Fruit fly (Drosophila melanogaster): ENCODE data around the gene Ets96B.
A peak's percentile ranks its signal among the peaks of the same experiment; 100 is the strongest.

The Ets96B gene

DNA sequence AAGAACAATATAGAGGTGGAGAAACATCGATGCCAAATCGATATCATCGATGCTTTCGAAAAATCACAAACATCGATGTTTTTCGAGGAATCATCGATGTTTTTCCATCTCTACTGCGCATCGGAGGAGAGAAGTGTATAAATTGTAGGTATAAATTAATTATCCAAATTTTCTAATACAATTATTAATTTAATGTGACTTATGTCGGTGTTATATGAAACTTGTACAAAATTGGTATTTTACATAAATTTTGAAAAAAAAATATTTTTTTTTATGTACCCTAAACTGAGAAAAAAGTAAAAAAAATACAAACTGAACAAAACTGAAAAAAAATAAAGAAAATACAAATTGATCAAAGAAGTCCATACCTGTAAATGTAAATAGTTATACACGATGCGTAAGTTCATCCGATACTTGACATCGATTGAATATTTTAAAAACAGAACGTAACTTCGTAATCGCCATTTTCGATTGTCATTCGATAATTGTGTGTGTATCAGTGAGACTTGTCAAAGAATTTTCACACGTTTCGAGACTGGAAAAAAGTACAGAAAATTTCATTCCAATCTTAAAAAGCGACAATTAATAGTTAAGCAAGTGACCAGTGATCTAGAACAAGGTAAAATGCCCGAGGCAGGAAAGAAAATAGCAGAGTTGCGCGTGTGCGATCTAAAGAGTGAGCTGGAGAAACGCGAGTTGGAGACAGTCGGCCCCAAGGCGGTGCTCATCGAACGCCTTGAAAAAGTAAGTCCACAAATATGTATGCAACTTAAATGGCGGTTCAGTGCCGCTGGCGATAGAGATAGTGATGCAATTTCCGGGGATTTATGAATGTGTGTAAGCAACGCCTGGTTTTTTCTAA lies 29.4 kb downstream of the Ets96B start, which contains the start of the genes CG5808 and Saf-B (continued):
- TF ChIP-seq CG13894 (tag; optimal IDR thresholded peaks at IDR 0.05) (no peak), Usf (GFP tag; optimal IDR thresholded peaks at IDR 0.05) (no peak), CG6813 (GFP tag; optimal IDR thresholded peaks at IDR 0.05) (no peak), CG32532 (GFP tag; IDR thresholded peaks at IDR 0.05) (peak; percentile 36), CG15514 (GFP tag; optimal IDR thresholded peaks at IDR 0.05) (peak; percentile 41), Sry-β (GFP tag; optimal IDR thresholded peaks at IDR 0.05) (peak; percentile 10), CG13123 (GFP tag; optimal IDR thresholded peaks at IDR 0.05) (no peak), Spps (tag; optimal IDR thresholded peaks at IDR 0.05) (peak; percentile 8), CG7745 (tag; optimal IDR thresholded peaks at IDR 0.05) (no peak), ac (GFP tag; optimal IDR thresholded peaks at IDR 0.05) (no peak), Dad (GFP tag; optimal IDR thresholded peaks at IDR 0.05) (no peak), psq (GFP tag; optimal IDR thresholded peaks at IDR 0.05) (no peak), CG12236 (GFP tag; optimal IDR thresholded peaks at IDR 0.05) (no peak), Pdp1 (GFP tag; optimal IDR thresholded peaks at IDR 0.05) (no peak), mam (GFP tag; optimal IDR thresholded peaks at IDR 0.05) (no peak), CG6254 (GFP tag; optimal IDR thresholded peaks at IDR 0.05) (no peak), grau (tag; optimal IDR thresholded peaks at IDR 0.05) (no peak), az2 (GFP tag; optimal IDR thresholded peaks at IDR 0.05) (peak; percentile 33), tio (GFP tag; optimal IDR thresholded peaks at IDR 0.05) (no peak), Sin3A (optimal IDR thresholded peaks at IDR 0.05) (no peak), Ets65A (GFP tag) (peak; percentile 93), Mes4 (GFP tag; optimal IDR thresholded peaks at IDR 0.05) (no peak), CG3065 (GFP tag; optimal IDR thresholded peaks at IDR 0.05) (no peak), Atf3 (GFP tag; optimal IDR thresholded peaks at IDR 0.05) (no peak), fd64A (GFP tag; optimal IDR thresholded peaks at IDR 0.05) (no peak), CG2875 (GFP tag; optimal IDR thresholded peaks at IDR 0.05) (no peak), dysf (GFP tag; IDR thresholded peaks at IDR 0.05) (peak; percentile 50; the same call in 2 of the 3 replicates), nau (GFP tag; optimal IDR thresholded peaks at IDR 0.05) (no peak), CG13287 (GFP tag; IDR thresholded peaks at IDR 0.05; ENCODE audit: partially characterized antibody) (peak; percentile 76), inv (GFP tag; IDR thresholded peaks at IDR 0.05; ENCODE audit: partially characterized antibody) (peak; percentile 75), Hr3 (GFP tag; optimal IDR thresholded peaks at IDR 0.05) (no peak), CG9215 (GFP tag; IDR thresholded peaks at IDR 0.05) (no peak), CG1603 (tag; optimal IDR thresholded peaks at IDR 0.05) (no peak), esg (GFP tag; conservative IDR thresholded peaks at IDR 0.05) (peak; percentile 33; the same call in 1 of the 2 replicates), da (GFP tag; optimal IDR thresholded peaks at IDR 0.05) (no peak), fd96Cb (tag; optimal IDR thresholded peaks at IDR 0.05) (peak; percentile 38), bcd (GFP tag; optimal IDR thresholded peaks at IDR 0.05) (peak; percentile 23), h (optimal IDR thresholded peaks at IDR 0.05) (no peak), Blimp-1 (GFP tag; optimal IDR thresholded peaks at IDR 0.05) (no peak), cato (GFP tag; optimal IDR thresholded peaks at IDR 0.05; ENCODE audit: borderline replicate concordance) (no peak)

DNA sequence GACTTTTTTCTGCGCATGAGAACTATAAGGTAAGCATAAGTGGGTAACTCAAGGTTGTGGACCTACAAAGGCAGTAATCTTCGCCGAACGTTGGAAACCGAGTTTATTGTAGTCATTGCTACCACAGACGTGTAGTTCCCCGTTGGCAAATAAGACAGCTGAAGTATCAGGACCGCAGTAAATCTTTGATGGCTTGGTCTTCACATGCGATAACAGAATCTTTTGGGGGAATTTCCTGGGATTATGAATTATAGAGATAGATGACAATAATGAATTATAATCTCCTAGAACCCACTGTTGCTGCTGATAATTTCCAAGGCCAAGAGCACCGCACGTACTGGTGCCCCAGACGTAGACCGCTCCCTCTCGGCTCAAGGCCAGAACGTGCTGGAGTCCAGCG lies 35.2 kb downstream of the Ets96B start:
- no peak for TF ChIP-seq fu2 (GFP tag; optimal IDR thresholded peaks at IDR 0.05)
- no peak for TF ChIP-seq insv (GFP tag; optimal IDR thresholded peaks at IDR 0.05)
- no peak for TF ChIP-seq btn (GFP tag; optimal IDR thresholded peaks at IDR 0.05)
- TF ChIP-seq CG12155 (GFP tag; optimal IDR thresholded peaks at IDR 0.05), result no peak
- TF ChIP-seq crp (GFP tag; optimal IDR thresholded peaks at IDR 0.05), result no peak
- TF ChIP-seq ara (GFP tag; IDR thresholded peaks at IDR 0.05), result no peak
- TF ChIP-seq CG1647 (GFP tag; optimal IDR thresholded peaks at IDR 0.05), result no peak
- no peak for TF ChIP-seq CG4820 (GFP tag; optimal IDR thresholded peaks at IDR 0.05)
- TF ChIP-seq Atf6 (GFP tag; IDR thresholded peaks at IDR 0.05), result no peak
- no peak for TF ChIP-seq CG4360 (GFP tag; IDR thresholded peaks at IDR 0.05)
